Worm (Caenorhabditis elegans) whole organism, dauer: ENCODE data around the gene anmt-2.

ENCODE experiments used
- unc-62 ChIP-seq: sonication (generic microtip); optimal IDR thresholded peaks from 2 replicates; lab custom pipeline; 2017; ENCODE audit warnings: missing biosample characterization, missing genetic modification reagents, missing genetic modification characterization

Gene anmt-2

DNA sequence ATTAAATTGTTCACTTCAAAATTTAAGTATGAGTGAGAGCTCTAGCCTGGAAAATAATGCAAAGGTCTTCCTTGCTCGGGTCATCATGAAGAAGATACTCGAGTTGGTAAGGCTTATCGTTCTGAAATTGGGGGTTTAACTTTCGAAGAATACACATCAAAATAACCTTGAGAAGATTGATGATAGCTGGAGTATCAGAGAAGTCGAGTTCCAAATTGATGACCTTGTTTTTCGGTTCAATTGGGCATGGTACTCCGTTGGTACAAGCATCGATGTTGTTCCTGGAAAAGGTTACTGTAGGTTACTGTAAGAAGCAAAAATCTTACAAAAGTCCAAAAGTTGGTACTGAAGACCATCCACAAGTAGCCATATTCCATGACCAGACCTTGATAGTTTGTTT lies 18.6 kb upstream of the anmt-2 start:
- TF ChIP-seq unc-62 (GFP tag; lab: Kevin White, UChicago) = no peak

DNA sequence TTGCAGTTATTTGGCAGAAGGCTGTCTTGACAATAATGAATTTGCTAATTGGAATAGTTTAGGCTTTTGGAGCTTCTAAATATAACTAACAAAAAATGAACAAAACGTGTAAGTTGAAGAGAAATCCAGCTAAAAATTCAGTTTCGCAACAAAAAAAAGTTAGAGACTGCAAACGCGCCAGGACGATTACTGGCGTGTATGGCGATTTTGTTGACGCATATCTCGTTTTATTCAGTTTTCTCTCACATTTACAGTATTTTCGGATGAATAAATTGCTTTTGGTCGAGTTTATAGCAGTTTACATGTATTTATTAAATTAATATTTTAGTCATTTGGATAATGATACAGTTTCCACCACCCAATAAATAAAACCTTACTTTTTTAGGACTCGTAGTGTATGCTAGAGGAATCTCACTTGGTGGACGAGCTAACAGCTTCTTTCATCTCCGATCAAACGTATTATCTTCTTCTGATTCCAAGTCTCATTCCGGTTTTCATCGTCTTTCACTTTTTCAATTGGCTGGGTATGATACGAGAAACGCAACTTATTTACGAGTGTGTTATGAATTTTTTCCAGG lies 15.6 kb upstream of the anmt-2 start, which contains the start of the genes abcf-3 and F42A10.5:
Gene abcf-3, plus strand, starts transcription at position 384 of the 578 bp plus-strand sequence.
Gene F42A10.5, minus strand, starts transcription at position 458 of the 578 bp plus-strand sequence.
- no peak for TF ChIP-seq unc-62 (GFP tag; lab: Kevin White, UChicago)

DNA sequence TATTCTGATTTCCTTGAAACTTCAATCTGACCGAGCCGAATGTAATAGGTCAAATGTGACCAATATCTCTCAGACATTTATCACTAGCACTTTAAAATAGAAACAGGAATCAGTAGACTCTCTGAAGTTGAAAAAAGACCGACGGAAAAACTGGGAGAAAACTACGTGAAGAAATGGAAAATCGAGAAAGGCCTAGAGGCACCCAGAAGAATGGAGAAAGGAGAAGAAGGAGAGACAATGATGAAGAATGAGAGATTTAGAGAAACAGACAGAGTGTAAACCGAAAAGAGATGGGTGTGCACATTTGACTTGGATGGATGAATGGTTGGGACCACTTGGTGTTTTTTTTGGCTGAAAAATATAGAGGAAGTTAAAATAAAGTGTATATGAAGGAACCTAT lies 12.5 kb upstream of the anmt-2 start:
- TF ChIP-seq unc-62 (GFP tag; lab: Kevin White, UChicago) = no peak

DNA sequence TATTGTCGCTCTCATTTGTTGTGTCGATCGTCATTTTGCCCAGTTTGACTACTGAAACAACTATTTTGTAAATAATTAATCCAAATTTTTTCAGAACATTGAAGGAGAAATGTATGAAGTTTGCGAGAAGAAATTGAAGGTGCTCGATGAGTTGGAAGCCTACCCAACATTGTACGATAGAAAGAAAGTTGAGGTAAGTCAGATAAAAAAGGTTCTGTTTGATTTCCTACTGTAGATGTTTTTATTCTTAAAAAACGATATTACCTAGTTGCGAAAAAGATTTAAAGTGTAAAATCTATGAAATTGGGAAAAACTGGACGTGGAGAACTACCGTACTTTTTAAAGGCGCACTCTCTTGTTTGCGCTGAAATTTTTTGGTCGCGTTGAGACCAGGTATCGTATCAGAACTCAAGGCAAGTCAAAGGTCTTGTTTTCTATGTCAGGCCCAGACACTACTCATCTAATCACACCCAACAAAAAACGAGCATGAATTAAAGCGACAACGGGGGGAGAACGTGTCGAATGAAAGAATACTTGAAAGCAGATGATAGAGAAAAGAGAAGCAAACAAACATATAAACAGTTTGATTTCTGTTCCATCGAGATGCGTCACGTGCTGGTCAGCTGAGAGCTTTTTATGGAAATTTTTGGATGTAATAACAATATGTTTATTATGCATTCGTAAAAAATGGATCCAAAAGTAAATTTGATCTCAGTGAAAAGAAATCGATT lies 11.1 kb upstream of the anmt-2 start, which contains the start of gene efk-1:
Gene efk-1, minus strand, starts transcription at position 51 of the 731 bp plus-strand sequence.
- TF ChIP-seq unc-62 (GFP tag; lab: Kevin White, UChicago) = no peak

DNA sequence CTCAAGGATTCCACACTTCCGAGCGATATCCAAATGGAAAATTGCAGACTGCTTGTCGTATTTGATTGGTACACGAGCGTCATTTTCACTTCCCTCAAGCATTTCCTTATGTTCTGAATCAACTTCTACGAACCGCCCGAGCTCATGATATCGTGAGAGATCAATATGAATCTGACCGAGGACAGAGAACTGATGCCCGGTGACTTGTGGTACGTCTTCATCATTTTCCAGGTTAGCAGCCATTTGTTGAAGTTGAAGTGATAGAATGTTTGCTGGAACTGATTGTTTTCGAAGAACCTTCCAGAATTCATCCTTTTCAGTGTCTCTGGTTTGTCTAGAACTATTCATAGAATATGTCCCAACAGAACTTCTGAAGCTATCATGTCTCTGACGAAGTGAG lies 9.1 kb upstream of the anmt-2 start:
- no peak for TF ChIP-seq unc-62 (GFP tag; lab: Kevin White, UChicago)

DNA sequence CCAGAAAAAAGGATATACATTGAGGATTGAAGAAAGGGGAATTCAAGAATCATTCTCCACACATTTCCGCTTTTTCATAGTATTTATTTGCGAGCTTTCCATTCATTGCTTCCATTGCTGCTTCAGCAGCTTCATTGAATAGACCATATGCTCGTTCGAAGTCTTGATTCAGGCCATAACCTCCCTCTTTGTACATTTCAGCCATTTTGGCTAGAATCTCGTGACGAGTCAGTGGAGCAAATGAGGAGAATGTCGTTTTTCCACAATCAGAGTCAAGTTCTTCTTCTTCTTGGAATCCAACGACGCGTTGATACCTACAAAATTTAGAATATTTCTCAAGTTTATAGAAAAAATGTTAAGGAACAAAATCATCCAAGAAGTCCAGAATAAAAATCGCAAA lies 7.7 kb upstream of the anmt-2 start:
- TF ChIP-seq unc-62 (GFP tag; lab: Kevin White, UChicago) = no peak

DNA sequence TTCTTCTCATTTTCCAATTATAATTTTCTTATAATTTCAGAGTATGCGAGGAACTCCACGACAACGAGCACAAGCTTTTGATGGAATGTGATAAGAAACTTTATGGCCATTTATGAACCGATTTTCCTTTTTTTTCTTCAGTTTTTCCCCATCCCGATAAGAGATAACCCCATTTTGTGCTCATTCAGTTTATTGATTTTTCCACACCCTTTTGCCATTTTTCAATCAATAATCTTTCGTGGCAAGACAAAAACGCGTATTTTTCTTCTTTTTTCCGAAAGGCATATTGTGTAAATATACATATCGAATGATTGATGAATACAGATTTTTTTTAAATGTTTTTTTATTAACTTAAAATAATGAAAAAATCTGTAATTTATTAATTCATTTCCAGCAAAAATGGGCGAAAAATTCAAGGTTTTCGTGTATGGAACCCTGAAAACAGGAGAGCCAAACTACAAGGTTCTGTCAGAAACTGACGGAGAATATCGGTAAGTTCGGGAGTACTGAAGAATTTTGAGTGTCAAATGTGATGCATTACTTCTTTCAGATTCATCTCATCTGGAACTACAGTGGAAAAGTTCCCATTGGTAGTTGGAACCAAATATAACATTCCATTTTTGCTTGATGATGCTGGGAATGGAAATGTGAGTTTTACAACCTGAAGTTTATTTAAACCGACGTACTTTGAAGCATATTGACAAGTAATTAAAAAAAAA lies 6.9 kb upstream of the anmt-2 start, which contains the start of gene F42A10.9:
Gene F42A10.9, plus strand, starts transcription at position 321 of the 719 bp plus-strand sequence.
- TF ChIP-seq unc-62 (GFP tag; lab: Kevin White, UChicago) = no peak

DNA sequence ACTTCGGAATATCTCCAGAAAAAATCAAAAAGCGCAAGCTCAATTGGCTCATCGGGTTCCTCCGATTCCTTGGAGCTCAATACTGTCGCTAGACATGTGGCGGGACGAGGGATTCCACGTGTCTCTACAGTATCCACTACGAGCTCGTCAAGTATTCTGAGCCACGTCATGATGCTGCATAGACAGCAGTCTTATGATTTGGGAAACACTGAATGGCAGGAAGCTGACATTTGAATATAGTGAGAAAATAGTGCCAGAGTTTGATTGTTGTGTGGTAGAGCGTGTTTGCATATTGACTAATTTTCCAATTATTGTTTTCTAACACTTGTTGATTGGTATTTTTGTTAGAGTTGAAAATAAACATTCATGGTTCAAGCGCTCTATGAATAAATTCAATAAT lies 5.8 kb upstream of the anmt-2 start:
- no peak for TF ChIP-seq unc-62 (GFP tag; lab: Kevin White, UChicago)

DNA sequence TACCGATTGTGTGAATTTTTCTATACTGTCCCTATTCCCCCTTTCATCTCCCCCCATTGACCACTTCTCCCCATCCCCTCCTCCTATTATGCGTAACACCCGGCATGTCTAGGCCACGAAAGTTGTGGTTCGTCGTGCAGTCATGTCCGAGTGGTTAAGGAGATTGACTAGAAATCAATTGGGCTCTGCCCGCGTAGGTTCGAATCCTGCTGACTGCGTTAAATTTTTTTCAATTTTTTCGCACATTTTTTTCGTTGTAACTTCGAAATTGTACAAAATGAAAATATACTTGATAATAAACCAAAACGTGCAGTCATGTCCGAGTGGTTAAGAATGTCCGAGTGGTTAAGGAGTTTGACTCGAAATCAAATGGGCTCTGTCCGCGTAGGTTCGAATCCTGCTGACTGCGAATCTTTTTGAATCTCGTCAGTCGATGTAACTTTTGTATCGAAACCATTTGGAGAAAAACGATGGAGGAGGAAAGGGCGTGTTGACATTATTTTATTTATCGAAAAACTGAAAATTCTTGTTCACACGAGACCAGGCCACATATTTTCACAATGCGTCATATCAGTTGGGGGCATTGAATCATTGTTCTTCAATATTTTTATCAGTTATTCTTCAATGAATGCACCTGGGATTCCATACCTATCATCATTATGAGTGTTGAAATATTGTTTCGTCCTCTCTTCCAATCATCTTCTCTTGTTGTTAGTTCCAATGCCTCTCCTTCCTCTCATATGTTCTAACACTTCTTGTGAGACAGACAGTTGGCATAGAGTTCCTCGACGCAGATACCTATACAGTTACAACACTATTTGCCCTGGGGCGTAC lies 1.3 kb upstream of the anmt-2 start, which contains the start of gene nfm-1:
Gene nfm-1, plus strand, starts transcription at position 812 of the 834 bp plus-strand sequence.
- no peak for TF ChIP-seq unc-62 (GFP tag; lab: Kevin White, UChicago)

DNA sequence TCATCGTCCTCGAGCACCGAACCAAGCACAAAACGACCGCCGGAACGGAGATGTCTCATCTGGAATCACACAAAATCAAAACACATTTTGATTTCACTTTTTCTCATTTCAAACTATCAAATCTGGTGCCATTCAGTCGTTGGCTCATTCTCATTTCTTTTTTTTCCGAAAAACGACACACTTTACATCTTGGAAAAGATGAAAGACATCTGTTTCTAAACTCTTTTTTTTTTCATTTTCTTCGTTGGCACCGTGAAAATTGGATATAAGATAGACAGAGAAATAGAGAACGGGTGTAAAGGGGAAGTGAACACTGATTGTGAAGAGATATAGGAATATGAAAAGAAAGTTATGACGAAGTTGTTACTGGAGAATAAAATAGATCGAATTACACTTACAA lies 1.8 kb downstream of the anmt-2 start:
- TF ChIP-seq unc-62 (GFP tag; lab: Kevin White, UChicago) = no peak

DNA sequence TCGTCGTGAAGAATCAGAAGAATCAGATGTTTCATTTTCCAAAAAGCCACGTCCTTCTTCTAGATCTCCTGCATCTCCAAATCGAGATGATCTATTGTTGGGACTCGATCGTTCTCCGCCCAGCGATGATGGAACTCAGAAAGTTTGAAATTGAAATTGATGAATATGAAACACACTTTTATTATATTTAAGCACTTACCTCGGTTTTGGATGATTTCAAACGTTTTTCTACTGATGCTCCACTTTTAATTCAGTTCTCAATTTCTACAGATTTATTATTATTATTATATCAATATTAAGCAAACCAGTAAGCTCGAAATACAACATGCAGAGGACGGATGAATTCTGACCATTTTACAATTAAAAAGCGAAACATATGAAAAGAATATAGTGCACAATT lies 3.0 kb downstream of the anmt-2 start:
- no peak for TF ChIP-seq unc-62 (GFP tag; lab: Kevin White, UChicago)

DNA sequence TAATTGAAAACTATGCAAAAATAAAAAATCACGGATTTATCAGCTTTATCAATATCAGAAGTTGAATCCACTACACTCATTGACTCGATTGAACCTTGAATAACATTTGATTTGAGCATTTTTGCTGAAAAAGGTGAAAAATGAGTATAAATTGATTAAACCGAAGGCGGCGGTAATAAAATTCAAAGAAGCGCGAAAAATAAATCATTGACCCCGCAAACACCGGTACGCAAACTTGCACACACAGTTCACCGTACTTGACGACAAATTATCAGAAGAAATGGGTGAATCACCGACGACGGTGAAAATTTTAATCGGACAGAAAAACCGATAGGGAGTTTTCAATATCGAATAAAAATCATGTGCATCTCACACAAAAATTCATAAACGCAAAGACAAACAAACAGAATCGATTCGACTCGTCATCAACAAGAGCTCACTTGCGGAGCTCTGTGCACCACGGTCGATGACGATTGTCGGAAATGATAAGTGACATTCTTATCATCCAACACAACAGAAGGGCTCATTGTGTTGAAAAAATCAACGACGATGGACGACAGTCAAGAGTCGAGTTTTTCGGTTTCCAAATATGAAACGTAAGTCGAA lies 8.0 kb downstream of the anmt-2 start, which contains the start of the genes wht-7 and Y42G9A.1:
Gene wht-7, minus strand, starts transcription at position 131 of the 606 bp plus-strand sequence.
Gene Y42G9A.1, plus strand, starts transcription at position 495 of the 606 bp plus-strand sequence.
- TF ChIP-seq unc-62 (GFP tag; lab: Kevin White, UChicago) = no peak

DNA sequence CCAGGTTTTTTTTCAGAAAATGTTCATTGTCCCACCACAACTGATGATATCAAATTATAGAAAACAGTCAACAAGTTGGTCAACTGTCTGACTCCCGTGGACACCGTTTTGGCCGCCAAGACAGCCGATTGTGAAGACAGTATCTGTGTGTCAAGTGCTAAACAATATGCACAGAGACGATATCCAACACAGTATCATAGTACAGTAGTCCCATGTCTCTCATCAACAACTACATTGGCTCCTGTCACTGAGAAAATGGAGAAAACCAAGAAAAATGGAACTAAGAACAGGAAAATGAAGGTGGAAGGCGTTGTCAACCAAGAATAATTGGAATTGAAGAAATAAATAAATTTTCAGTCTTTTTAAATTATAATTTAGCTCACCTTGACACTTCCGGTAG lies 8.9 kb downstream of the anmt-2 start:
- no peak for TF ChIP-seq unc-62 (GFP tag; lab: Kevin White, UChicago)

DNA sequence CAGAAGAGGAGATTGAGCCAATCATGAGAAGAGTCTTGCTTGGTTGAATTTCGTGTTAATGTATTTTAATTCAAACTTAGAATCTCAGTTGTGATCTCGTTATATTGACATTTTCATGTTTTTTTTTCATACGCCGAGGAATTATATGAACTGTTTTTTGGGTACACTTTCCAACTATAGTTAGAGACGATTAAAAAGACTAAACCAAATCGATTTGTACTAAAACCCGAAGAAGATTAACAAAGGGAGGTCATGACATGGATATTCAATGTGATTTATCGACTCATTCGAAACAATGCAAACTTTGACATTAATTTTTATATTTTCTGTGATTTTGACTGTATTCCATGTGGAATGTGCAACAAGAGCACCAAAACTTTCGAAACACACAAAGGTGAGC lies 9.7 kb downstream of the anmt-2 start, which contains the start of gene Y42G9A.2:
Gene Y42G9A.2, plus strand, starts transcription at position 284 of the 400 bp plus-strand sequence.
- no peak for TF ChIP-seq unc-62 (GFP tag; lab: Kevin White, UChicago)
